Fruit fly (Drosophila melanogaster): ENCODE data around the gene CG10097.

CG10097 gene

DNA sequence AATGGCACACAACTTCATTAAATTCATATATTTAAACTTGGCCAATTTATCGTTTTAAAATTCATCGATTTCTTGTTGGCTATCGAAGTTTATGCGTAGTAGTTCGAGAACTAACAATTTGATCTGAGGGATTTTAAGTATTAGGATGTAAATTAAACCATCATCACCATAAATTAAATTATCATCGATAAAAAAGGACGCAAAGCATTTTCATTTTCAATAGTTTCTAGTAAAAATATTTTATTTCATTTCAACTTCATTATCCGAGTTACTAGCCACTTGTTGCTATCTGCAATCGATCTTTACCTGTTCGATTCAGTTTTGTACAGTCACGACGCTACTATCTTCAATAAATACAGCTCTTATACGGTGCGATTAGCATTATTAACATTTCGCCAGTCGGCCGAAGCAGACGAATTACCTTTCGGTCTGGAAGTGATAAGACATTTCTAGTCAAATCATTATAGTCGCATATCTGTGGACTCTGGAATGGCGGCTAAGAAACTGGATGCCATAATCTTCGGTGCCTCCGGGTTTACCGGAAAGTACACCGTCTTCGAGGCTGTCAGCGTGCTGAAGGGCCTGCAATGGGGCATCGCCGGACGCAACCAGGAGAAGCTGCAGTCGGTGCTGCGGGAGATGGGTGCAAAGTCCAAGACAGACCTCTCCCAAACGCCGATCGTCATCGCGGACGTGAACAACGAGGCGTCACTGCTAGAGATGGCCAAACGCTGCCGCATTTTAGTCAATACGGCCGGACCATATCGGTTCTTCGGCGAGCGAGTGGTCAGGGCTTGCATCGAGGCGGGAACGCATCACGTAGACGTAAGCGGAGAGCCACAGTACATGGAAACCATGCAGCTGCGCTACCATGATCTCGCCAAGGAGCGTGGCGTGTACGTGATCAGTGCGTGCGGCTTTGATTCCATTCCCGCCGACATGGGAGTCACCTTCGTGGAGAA, 10.7 kb upstream of the CG10097 start, which contains the start of gene CG5167 (continued):
- TF ChIP-seq tll (GFP tag; optimal IDR thresholded peaks at IDR 0.05) (no peak), CG6689 (GFP tag; IDR thresholded peaks at IDR 0.05) (no peak), CG4820 (GFP tag; optimal IDR thresholded peaks at IDR 0.05) (peak; percentile 99), otp (GFP tag; IDR thresholded peaks at IDR 0.05) (no peak), HLH4C (GFP tag; IDR thresholded peaks at IDR 0.05; ENCODE audit: partially characterized antibody) (peak; percentile 39; the same call in 2 of the 3 replicates), h (optimal IDR thresholded peaks at IDR 0.05) (no peak), Aef1 (GFP tag; IDR thresholded peaks at IDR 0.05) (no peak), CG12236 (GFP tag; optimal IDR thresholded peaks at IDR 0.05) (no peak), Scr (GFP tag; IDR thresholded peaks at IDR 0.05; ENCODE audit: partially characterized antibody) (no peak; the same call in 1 of the 2 replicates), cas (GFP tag; IDR thresholded peaks at IDR 0.05) (no peak), croc (GFP tag; conservative IDR thresholded peaks at IDR 0.05) (no peak), bowl (GFP tag; IDR thresholded peaks at IDR 0.05) (no peak), Fer1 (GFP tag; optimal IDR thresholded peaks at IDR 0.05) (peak; percentile 58), sens (GFP tag) (peak; percentile 89), CG7928 (GFP tag; optimal IDR thresholded peaks at IDR 0.05) (no peak), tup (GFP tag; optimal IDR thresholded peaks at IDR 0.05) (no peak), z (GFP tag; IDR thresholded peaks at IDR 0.05) (no peak), salm (tag; optimal IDR thresholded peaks at IDR 0.05) (no peak), sens-2 (GFP tag; IDR thresholded peaks at IDR 0.05) (no peak), nau (GFP tag; optimal IDR thresholded peaks at IDR 0.05) (no peak), dysf (GFP tag; IDR thresholded peaks at IDR 0.05) (0 out of 3 replicates have a peak, but pooled peaks have one; percentile 22), Opbp (GFP tag; IDR thresholded peaks at IDR 0.05; ENCODE audit: partially characterized antibody) (no peak), Sry-β (GFP tag; optimal IDR thresholded peaks at IDR 0.05) (no peak), fu2 (GFP tag; optimal IDR thresholded peaks at IDR 0.05) (no peak), HLH3B (GFP tag; IDR thresholded peaks at IDR 0.05) (no peak), vvl (GFP tag; IDR thresholded peaks at IDR 0.05) (peak; percentile 49; the same call in 1 of the 2 replicates), Mes4 (GFP tag; optimal IDR thresholded peaks at IDR 0.05) (no peak), CG8478 (optimal IDR thresholded peaks at IDR 0.05) (no peak), CG9876 (GFP tag; optimal IDR thresholded peaks at IDR 0.05) (no peak), CG18599 (GFP tag; optimal IDR thresholded peaks at IDR 0.05) (peak; percentile 67), tap (tag; optimal IDR thresholded peaks at IDR 0.05) (peak; percentile 60), Med (GFP tag) (peak; percentile 55), dm (GFP tag; optimal IDR thresholded peaks at IDR 0.05) (no peak), MESR4 (GFP tag; optimal IDR thresholded peaks at IDR 0.05) (peak; percentile 33), Antp (GFP tag; optimal IDR thresholded peaks at IDR 0.05) (no peak), maf-S (GFP tag; optimal IDR thresholded peaks at IDR 0.05) (no peak), CG3847 (GFP tag; IDR thresholded peaks at IDR 0.05) (no peak), E2f1 (GFP tag; IDR thresholded peaks at IDR 0.05) (no peak), CG17912 (GFP tag; optimal IDR thresholded peaks at IDR 0.05) (no peak), ase (GFP tag; IDR thresholded peaks at IDR 0.05) (no peak), CG12299 (tag; optimal IDR thresholded peaks at IDR 0.05) (no peak), org-1 (GFP tag; optimal IDR thresholded peaks at IDR 0.05) (no peak), CG9797 (GFP tag; optimal IDR thresholded peaks at IDR 0.05) (no peak), Camta (GFP tag; optimal IDR thresholded peaks at IDR 0.05) (peak; percentile 32), Hr3 (GFP tag; optimal IDR thresholded peaks at IDR 0.05) (no peak), Awh (GFP tag; IDR thresholded peaks at IDR 0.05) (no peak), mam (GFP tag; optimal IDR thresholded peaks at IDR 0.05) (no peak), CG10979 (tag; optimal IDR thresholded peaks at IDR 0.05) (peak; percentile 61), Ptx1 (GFP tag; IDR thresholded peaks at IDR 0.05) (no peak), CG13775 (GFP tag; optimal IDR thresholded peaks at IDR 0.05) (no peak)
